Worm (Caenorhabditis elegans): ENCODE results near the gene Y57E12AL.1.

DNA sequence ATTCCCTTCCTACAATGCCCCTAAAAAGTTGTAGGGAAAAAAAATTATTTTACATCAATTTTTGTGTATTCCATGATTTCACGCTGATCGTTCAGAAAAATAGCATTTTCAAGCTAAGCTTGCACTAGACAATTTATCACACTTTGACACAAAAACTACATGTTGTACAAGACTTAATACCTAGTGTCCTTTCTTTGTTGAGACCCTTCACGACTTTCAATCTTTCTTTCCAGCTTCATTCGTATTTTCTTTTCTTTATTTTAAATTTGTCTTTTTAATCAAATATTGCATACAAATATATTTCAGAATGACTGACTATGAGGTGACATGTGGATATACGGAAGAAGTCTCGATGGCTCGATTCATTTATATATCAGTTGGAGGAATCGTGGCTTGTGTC lies 14.3 kb upstream of the Y57E12AL.1 start, which contains the start of gene F20A1.2:
- TF ChIP-seq blmp-1 (tag; optimal IDR thresholded peaks at IDR 0.05; ENCODE audit: insufficient read depth) (no peak), nhr-11 (tag; optimal IDR thresholded peaks at IDR 0.05) (no peak), snpc-4 (tag; optimal IDR thresholded peaks at IDR 0.05) (no peak), nhr-25 (tag; optimal IDR thresholded peaks at IDR 0.05) (no peak), ZK546.5 (tag; optimal IDR thresholded peaks at IDR 0.05) (no peak), elt-3 (tag; optimal IDR thresholded peaks at IDR 0.05) (no peak), egl-27 (tag; optimal IDR thresholded peaks at IDR 0.05) (no peak)

Measured in whole organism, L2 larva.